Worm (Caenorhabditis elegans): Measurements from ENCODE around the gene K12H6.9.

The K12H6.9 gene

DNA sequence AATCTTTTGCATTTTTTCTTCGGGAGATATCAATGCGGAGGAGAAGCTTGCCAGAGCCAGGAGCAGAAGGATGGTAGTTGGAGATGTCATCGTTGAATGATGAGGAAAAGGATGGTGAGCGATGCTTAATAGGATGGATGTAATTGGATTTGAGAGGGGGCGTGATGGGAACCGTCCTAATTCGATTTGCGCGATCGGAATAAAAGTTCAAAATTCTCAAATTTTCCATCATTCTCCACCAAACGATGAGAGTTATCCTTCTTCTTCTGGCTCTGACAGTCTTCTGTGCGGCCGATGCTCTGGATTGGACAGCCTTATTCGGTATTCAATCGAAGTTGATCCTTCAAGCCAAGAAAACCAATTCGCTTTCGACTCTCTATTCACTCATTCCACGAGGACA lies at the start of gene K12H6.9, which contains the start of gene K12H6.4:
TSS of gene K12H6.9 (plus strand) at position 236 of the 400 bp plus-strand sequence.
TSS of gene K12H6.4 (minus strand) at position 101 of the 400 bp plus-strand sequence.
- TF ChIP-seq unc-39 (tag; optimal IDR thresholded peaks at IDR 0.05) (no peak), ceh-16 (tag; optimal IDR thresholded peaks at IDR 0.05) (no peak), skn-1 (tag; optimal IDR thresholded peaks at IDR 0.05) (no peak), nhr-12 (tag; optimal IDR thresholded peaks at IDR 0.05) (no peak), R02D3.7 (tag; optimal IDR thresholded peaks at IDR 0.05) (no peak), tbx-2 (tag; optimal IDR thresholded peaks at IDR 0.05) (no peak), elt-2 (tag; optimal IDR thresholded peaks at IDR 0.05) (no peak), nhr-67 (tag; optimal IDR thresholded peaks at IDR 0.05) (no peak), ama-1 (optimal IDR thresholded peaks at IDR 0.05) (no peak), ceh-9 (tag; optimal IDR thresholded peaks at IDR 0.05) (no peak), nhr-43 (tag; optimal IDR thresholded peaks at IDR 0.05; ENCODE audit: poor library complexity, severe bottlenecking) (no peak), lin-39 (tag; optimal IDR thresholded peaks at IDR 0.05) (no peak), elt-1 (tag; optimal IDR thresholded peaks at IDR 0.05) (no peak), ZK546.5 (tag; optimal IDR thresholded peaks at IDR 0.05) (no peak), nhr-11 (tag; optimal IDR thresholded peaks at IDR 0.05) (no peak), aly-2 (tag; optimal IDR thresholded peaks at IDR 0.05) (no peak), nhr-25 (tag; optimal IDR thresholded peaks at IDR 0.05) (no peak)

DNA sequence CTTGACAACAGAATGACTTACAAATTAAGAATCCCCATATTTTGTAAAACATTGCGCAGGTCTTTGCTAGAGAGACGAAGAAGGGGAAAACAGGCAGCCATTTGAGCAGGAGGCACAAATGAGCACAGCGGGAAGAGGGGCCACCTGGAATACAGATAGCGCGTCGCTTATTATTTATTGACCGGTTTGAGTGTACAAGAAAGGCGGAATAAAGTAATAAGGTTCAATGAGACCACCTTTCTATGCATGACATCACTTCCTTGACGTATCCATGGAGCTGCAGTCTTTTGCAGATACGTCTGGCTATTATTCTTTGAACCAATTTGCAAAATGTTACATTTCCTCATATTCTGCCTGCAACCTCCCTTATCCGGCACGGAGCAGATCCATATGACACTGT lies 49.3 kb upstream of the K12H6.9 start, which contains the start of gene fbxb-111:
TSS of gene fbxb-111 (minus strand) at position 101 of the 400 bp plus-strand sequence.
- TF ChIP-seq snpc-4 (tag; optimal IDR thresholded peaks at IDR 0.05) (no peak), eor-1 (tag; optimal IDR thresholded peaks at IDR 0.05) (no peak), zag-1 (tag; optimal IDR thresholded peaks at IDR 0.05) (no peak), fos-1 (tag; optimal IDR thresholded peaks at IDR 0.05) (no peak), ZK546.5 (tag; optimal IDR thresholded peaks at IDR 0.05) (no peak), lin-39 (tag; optimal IDR thresholded peaks at IDR 0.05) (no peak), unc-62 (GFP tag; optimal IDR thresholded peaks at IDR 0.05) (no peak), skn-1 (tag; optimal IDR thresholded peaks at IDR 0.05) (no peak), egl-5 (tag; optimal IDR thresholded peaks at IDR 0.05) (no peak), tbx-2 (tag; optimal IDR thresholded peaks at IDR 0.05) (no peak), sea-2 (GFP tag; optimal IDR thresholded peaks at IDR 0.05) (no peak), fkh-2 (tag; optimal IDR thresholded peaks at IDR 0.05) (no peak), fkh-10 (GFP tag; optimal IDR thresholded peaks at IDR 0.05) (no peak)

ce11 chrII:2777846-2778245 lies 46.4 kb upstream of the K12H6.9 start, which contains the start of gene F08D12.4:
Gene F08D12.4, plus strand, starts transcription at chrII:2778146.
- TF ChIP-seq unc-39 (tag; optimal IDR thresholded peaks at IDR 0.05) (no peak), pha-4 (tag; optimal IDR thresholded peaks at IDR 0.05) (no peak), ZK546.5 (tag; optimal IDR thresholded peaks at IDR 0.05) (no peak), unc-62 (GFP tag; optimal IDR thresholded peaks at IDR 0.05) (no peak), R02D3.7 (tag; optimal IDR thresholded peaks at IDR 0.05) (no peak), ztf-4 (tag; optimal IDR thresholded peaks at IDR 0.05) (no peak), mdl-1 (tag; optimal IDR thresholded peaks at IDR 0.05) (no peak), nhr-12 (tag; optimal IDR thresholded peaks at IDR 0.05) (no peak), hmg-11 (tag; optimal IDR thresholded peaks at IDR 0.05) (no peak), elt-3 (tag; optimal IDR thresholded peaks at IDR 0.05) (no peak), elt-2 (tag; optimal IDR thresholded peaks at IDR 0.05) (no peak), elt-1 (tag; optimal IDR thresholded peaks at IDR 0.05) (no peak), nhr-237 (tag; optimal IDR thresholded peaks at IDR 0.05) (no peak), ceh-28 (tag; optimal IDR thresholded peaks at IDR 0.05) (no peak), ceh-9 (tag; optimal IDR thresholded peaks at IDR 0.05) (no peak)

DNA sequence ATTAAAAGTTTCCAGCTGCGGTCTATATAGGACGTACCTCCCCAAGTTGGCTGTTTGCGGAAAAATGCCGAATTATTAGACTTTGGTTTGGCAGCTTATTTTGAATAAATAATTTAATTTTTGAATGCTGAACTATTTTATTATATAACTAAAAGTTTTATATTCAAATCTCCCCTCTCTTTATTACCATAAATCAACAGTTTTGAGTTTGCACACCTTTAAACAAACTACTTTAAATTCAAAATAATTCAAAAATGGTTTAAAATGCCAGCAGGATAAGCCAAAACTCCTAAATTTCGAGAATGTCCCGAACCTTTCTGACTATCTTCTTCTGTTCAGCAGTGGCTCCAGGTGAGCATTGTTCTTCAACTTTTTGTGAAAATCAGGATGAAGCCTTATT lies 45.0 kb upstream of the K12H6.9 start, which contains the start of gene F08D12.3:
TSS of gene F08D12.3 (plus strand) at position 301 of the 400 bp plus-strand sequence.
- TF ChIP-seq eor-1 (tag; optimal IDR thresholded peaks at IDR 0.05) = no peak
- no peak for TF ChIP-seq pqm-1 (tag; optimal IDR thresholded peaks at IDR 0.05)
- no peak for TF ChIP-seq ZK546.5 (tag; optimal IDR thresholded peaks at IDR 0.05)
- no peak for TF ChIP-seq R02D3.7 (tag; optimal IDR thresholded peaks at IDR 0.05)
- TF ChIP-seq zag-1 (tag; optimal IDR thresholded peaks at IDR 0.05) = no peak
- no peak for TF ChIP-seq ceh-82 (tag; optimal IDR thresholded peaks at IDR 0.05)
- no peak for TF ChIP-seq egl-5 (tag; optimal IDR thresholded peaks at IDR 0.05)
- no peak for TF ChIP-seq ceh-9 (tag; optimal IDR thresholded peaks at IDR 0.05)
- TF ChIP-seq nhr-43 (tag; optimal IDR thresholded peaks at IDR 0.05; ENCODE audit: poor library complexity, severe bottlenecking) = no peak
- TF ChIP-seq elt-3 (tag; optimal IDR thresholded peaks at IDR 0.05) = no peak
- no peak for TF ChIP-seq hmg-11 (tag; optimal IDR thresholded peaks at IDR 0.05)
- no peak for TF ChIP-seq fos-1 (tag; optimal IDR thresholded peaks at IDR 0.05)
- no peak for TF ChIP-seq lsy-12 (tag; optimal IDR thresholded peaks at IDR 0.05)
- no peak for TF ChIP-seq nhr-23 (tag; optimal IDR thresholded peaks at IDR 0.05)
- TF ChIP-seq aly-2 (tag; optimal IDR thresholded peaks at IDR 0.05) = no peak
- no peak for TF ChIP-seq snpc-4 (tag; optimal IDR thresholded peaks at IDR 0.05)
- TF ChIP-seq nfya-1 (tag; optimal IDR thresholded peaks at IDR 0.05; ENCODE audit: insufficient read depth) = no peak
- TF ChIP-seq elt-2 (tag; optimal IDR thresholded peaks at IDR 0.05) = no peak
- no peak for TF ChIP-seq egl-27 (tag; optimal IDR thresholded peaks at IDR 0.05)

Data from whole organism, L3 larva.